Fruit fly (Drosophila melanogaster) whole organism, prepupa: ENCODE results near the gene CG32219.

Source experiments
- Blimp-1 ChIP-seq: fragments of 200-800 bp; sonication (Bioruptor generic); optimal IDR thresholded peaks from 3 replicates; lab custom pipeline; 2017; ENCODE audit warnings: missing biosample characterization, missing genetic modification characterization, mild to moderate bottlenecking, moderate library complexity, missing genetic modification reagents
- CG10631 ChIP-seq: fragments of 200-800 bp; sonication (Bioruptor generic); optimal IDR thresholded peaks from 2 replicates; lab custom pipeline; 2016; ENCODE audit warnings: missing biosample characterization, missing genetic modification characterization
- CG10669 ChIP-seq: fragments of 200-800 bp; sonication (Bioruptor generic); optimal IDR thresholded peaks from 3 replicates; lab custom pipeline; 2018; ENCODE audit warnings: missing biosample characterization, mild to moderate bottlenecking, missing genetic modification characterization, moderate library complexity
- CG11294 ChIP-seq: fragments of 200-800 bp; sonication (Bioruptor generic); IDR thresholded peaks from 2 replicates; pipeline ENCODE4 v1.3.6; 2022; ENCODE audit warnings: missing biosample characterization, missing genetic modification characterization
- CG11762 ChIP-seq: fragments of 200-800 bp; sonication (Bioruptor generic); optimal IDR thresholded peaks from 3 replicates; lab custom pipeline; 2016; ENCODE audit warnings: missing biosample characterization, missing genetic modification characterization; ENCODE audit not compliant: insufficient read depth
- CG15336 ChIP-seq: fragments of 200-800 bp; sonication (Bioruptor generic); IDR thresholded peaks from 2 replicates; pipeline ENCODE4 v1.3.6; 2022; ENCODE audit warnings: missing biosample characterization, missing genetic modification characterization
- CG1621 ChIP-seq: fragments of 200-800 bp; sonication (Bioruptor generic); optimal IDR thresholded peaks from 3 replicates; lab custom pipeline; 2018; ENCODE audit warnings: missing biosample characterization, mild to moderate bottlenecking, missing genetic modification characterization
- CG16779 ChIP-seq: fragments of 200-800 bp; sonication (Bioruptor generic); optimal IDR thresholded peaks from 3 replicates; lab custom pipeline; 2017; ENCODE audit warnings: missing biosample characterization, mild to moderate bottlenecking, missing genetic modification characterization
- CG32006 ChIP-seq: fragments of 200-800 bp; sonication (Bioruptor generic); optimal IDR thresholded peaks from 3 replicates; lab custom pipeline; 2017; ENCODE audit warnings: missing biosample characterization, mild to moderate bottlenecking, missing genetic modification characterization
- CG34406 ChIP-seq: fragments of 200-800 bp; sonication (Bioruptor generic); optimal IDR thresholded peaks from 3 replicates; lab custom pipeline; 2016; ENCODE audit warnings: missing biosample characterization, missing genetic modification characterization
- CG4318 ChIP-seq: fragments of 200-800 bp; sonication (Bioruptor generic); optimal IDR thresholded peaks from 3 replicates; lab custom pipeline; 2017; ENCODE audit warnings: missing biosample characterization, mild to moderate bottlenecking, missing genetic modification characterization
- CG6163 ChIP-seq: fragments of 200-800 bp; sonication (Bioruptor generic); IDR thresholded peaks from 3 replicates; pipeline ENCODE4 v1.3.6; 2022; ENCODE audit warnings: missing biosample characterization, missing genetic modification characterization
- CG6276 ChIP-seq: fragments of 200-800 bp; sonication (Bioruptor generic); optimal IDR thresholded peaks from 2 replicates; lab custom pipeline; 2017; ENCODE audit warnings: missing biosample characterization, mild to moderate bottlenecking, missing genetic modification characterization
- CG6792 ChIP-seq: fragments of 200-800 bp; sonication (Bioruptor generic); optimal IDR thresholded peaks from 3 replicates; lab custom pipeline; 2016; ENCODE audit warnings: missing biosample characterization, missing genetic modification characterization
- CG6854 ChIP-seq: fragments of 200-800 bp; sonication (Bioruptor generic); optimal IDR thresholded peaks from 2 replicates; lab custom pipeline; 2017; ENCODE audit warnings: missing biosample characterization, mild to moderate bottlenecking, missing genetic modification characterization
- CG7368 ChIP-seq: fragments of 200-800 bp; sonication (Bioruptor generic); optimal IDR thresholded peaks from 3 replicates; lab custom pipeline; 2016; ENCODE audit warnings: missing biosample characterization, missing genetic modification characterization
- CG8119 ChIP-seq: fragments of 200-800 bp; sonication (Bioruptor generic); IDR thresholded peaks from 3 replicates; pipeline ENCODE4 v1.3.6; 2022; ENCODE audit warnings: missing biosample characterization, missing genetic modification characterization
- CG9139 ChIP-seq: fragments of 200-800 bp; sonication (Bioruptor generic); optimal IDR thresholded peaks from 3 replicates; lab custom pipeline; 2017; ENCODE audit warnings: missing biosample characterization, mild to moderate bottlenecking, missing genetic modification characterization
- Eip75B ChIP-seq: fragments of 200-800 bp; sonication (Bioruptor generic); optimal IDR thresholded peaks from 3 replicates; lab custom pipeline; 2016; ENCODE audit warnings: missing biosample characterization, missing genetic modification characterization
- Eip78C ChIP-seq: fragments of 200-800 bp; sonication (Bioruptor generic); peaks from one replicate; lab custom pipeline; 2016; ENCODE audit warnings: missing biosample characterization, missing genetic modification characterization
- Eip93F ChIP-seq: fragments of 200-800 bp; sonication (Bioruptor generic); optimal IDR thresholded peaks from 2 replicates; lab custom pipeline; 2016; ENCODE audit warnings: missing biosample characterization, mild to moderate bottlenecking, missing genetic modification characterization
- Ets21C ChIP-seq: fragments of 200-800 bp; sonication (Bioruptor generic); optimal IDR thresholded peaks from 3 replicates; lab custom pipeline; 2016; ENCODE audit warnings: missing biosample characterization, missing genetic modification characterization
- Ets96B ChIP-seq: fragments of 200-800 bp; optimal IDR thresholded peaks from 2 replicates; lab custom pipeline; 2019; ENCODE audit warnings: missing biosample characterization, mild to moderate bottlenecking, missing genetic modification characterization, moderate library complexity
- Gug ChIP-seq: fragments of 200-800 bp; sonication (Bioruptor generic); IDR thresholded peaks from 2 replicates; pipeline ENCODE4 v1.3.6; 2022; ENCODE audit warnings: missing biosample characterization, missing genetic modification characterization
- Hr38 ChIP-seq: sonication (Bioruptor generic); optimal IDR thresholded peaks from 2 replicates; lab custom pipeline; 2016; ENCODE audit warnings: missing biosample characterization, missing genetic modification characterization
- Hr39 ChIP-seq: fragments of 200-800 bp; sonication (Bioruptor generic); optimal IDR thresholded peaks from 2 replicates; lab custom pipeline; 2016; ENCODE audit warnings: missing biosample characterization, missing genetic modification characterization
- Hr4 ChIP-seq: fragments of 200-800 bp; sonication (Bioruptor generic); optimal IDR thresholded peaks from 3 replicates; lab custom pipeline; 2016; ENCODE audit warnings: missing biosample characterization, missing genetic modification characterization
- Lpt ChIP-seq: fragments of 200-800 bp; sonication (Bioruptor generic); optimal IDR thresholded peaks from 3 replicates; lab custom pipeline; 2016; ENCODE audit warnings: missing biosample characterization, missing genetic modification characterization
- OdsH ChIP-seq: fragments of 200-800 bp; sonication (Bioruptor generic); optimal IDR thresholded peaks from 3 replicates; lab custom pipeline; 2016; ENCODE audit warnings: missing biosample characterization, missing genetic modification characterization
- Smox ChIP-seq: fragments of 200-800 bp; sonication (Bioruptor generic); optimal IDR thresholded peaks from 3 replicates; lab custom pipeline; 2016; ENCODE audit warnings: missing biosample characterization, missing genetic modification characterization
- Sox102F ChIP-seq: fragments of 200-800 bp; sonication (Bioruptor generic); optimal IDR thresholded peaks from 2 replicates; lab custom pipeline; 2016; ENCODE audit warnings: missing biosample characterization, mild to moderate bottlenecking, missing genetic modification characterization
- Sox14 ChIP-seq: fragments of 200-800 bp; sonication (Bioruptor generic); optimal IDR thresholded peaks from 3 replicates; lab custom pipeline; 2016; ENCODE audit warnings: missing biosample characterization, missing genetic modification characterization
- achi ChIP-seq: fragments of 200-800 bp; sonication (Bioruptor generic); optimal IDR thresholded peaks from 3 replicates; lab custom pipeline; 2016; ENCODE audit warnings: missing biosample characterization, missing genetic modification characterization
- acj6 ChIP-seq: fragments of 200-800 bp; sonication (Bioruptor generic); optimal IDR thresholded peaks from 3 replicates; lab custom pipeline; 2016; ENCODE audit warnings: missing biosample characterization, missing genetic modification characterization
- cyc ChIP-seq: fragments of 200-800 bp; sonication (Bioruptor generic); optimal IDR thresholded peaks from 3 replicates; lab custom pipeline; 2016; ENCODE audit warnings: missing biosample characterization, missing genetic modification characterization
- dac ChIP-seq: fragments of 200-800 bp; sonication (Bioruptor generic); optimal IDR thresholded peaks from 2 replicates; lab custom pipeline; 2017; ENCODE audit warnings: missing biosample characterization, mild to moderate bottlenecking, missing genetic modification characterization
- dsx ChIP-seq: fragments of 200-800 bp; optimal IDR thresholded peaks from 3 replicates; lab custom pipeline; 2019; ENCODE audit warnings: missing biosample characterization, mild to moderate bottlenecking, missing genetic modification characterization, moderate library complexity; ENCODE audit not compliant: poor library complexity, severe bottlenecking
- esn ChIP-seq: fragments of 200-800 bp; sonication (Bioruptor generic); optimal IDR thresholded peaks from 2 replicates; lab custom pipeline; 2016; ENCODE audit warnings: missing biosample characterization, mild to moderate bottlenecking, missing genetic modification characterization, moderate library complexity
- fd59A ChIP-seq: fragments of 200-800 bp; sonication (Bioruptor generic); optimal IDR thresholded peaks from 2 replicates; lab custom pipeline; 2017; ENCODE audit warnings: missing biosample characterization, mild to moderate bottlenecking, missing genetic modification characterization, missing genetic modification reagents
- fkh ChIP-seq: fragments of 200-800 bp; sonication (Bioruptor generic); optimal IDR thresholded peaks from 3 replicates; lab custom pipeline; 2017; ENCODE audit warnings: missing biosample characterization, mild to moderate bottlenecking, missing genetic modification characterization, moderate library complexity
- lz ChIP-seq: fragments of 200-800 bp; sonication (Bioruptor generic); optimal IDR thresholded peaks from 3 replicates; lab custom pipeline; 2016; ENCODE audit warnings: missing biosample characterization, missing genetic modification characterization
- net ChIP-seq: fragments of 200-800 bp; sonication (Bioruptor generic); optimal IDR thresholded peaks from 3 replicates; lab custom pipeline; 2016; ENCODE audit warnings: missing biosample characterization, missing genetic modification characterization
- salr ChIP-seq, 2 experiments: fragments of 200-800 bp; sonication (Bioruptor generic); optimal IDR thresholded peaks; 3 replicates each; lab custom pipeline; 2016 to 2018; ENCODE audit warnings: missing biosample characterization in 2 of 2, missing genetic modification characterization in 2 of 2, mild to moderate bottlenecking in 1 of 2
- spab ChIP-seq: fragments of 200-800 bp; sonication (Bioruptor generic); optimal IDR thresholded peaks from 2 replicates; lab custom pipeline; 2017; ENCODE audit warnings: missing biosample characterization, mild to moderate bottlenecking, missing genetic modification characterization, missing genetic modification reagents
- ss ChIP-seq, 2 experiments: fragments of 200-800 bp; sonication (Bioruptor generic); optimal IDR thresholded peaks; 2 replicates in 1 of 2; 3 replicates in 1 of 2; lab custom pipeline; 2017 to 2018; ENCODE audit warnings: mild to moderate bottlenecking in 2 of 2, missing biosample characterization in 2 of 2, missing genetic modification characterization in 2 of 2, moderate library complexity in 1 of 2
- svp ChIP-seq: fragments of 200-800 bp; sonication (Bioruptor generic); peaks from one replicate; lab custom pipeline; 2016; ENCODE audit warnings: missing biosample characterization, missing genetic modification characterization
- vri ChIP-seq: fragments of 200-800 bp; sonication (Bioruptor generic); optimal IDR thresholded peaks from 3 replicates; lab custom pipeline; 2016; ENCODE audit warnings: missing biosample characterization, mild to moderate bottlenecking, missing genetic modification characterization

The CG32219 gene

dm6 chr3L:19929051-19929718 lies 21.8 kb downstream of the CG32219 start (continued):
- TF ChIP-seq CG16779 (peak; percentile 32), ss (GFP tag; optimal IDR thresholded peaks at IDR 0.05; lab: Kevin White, UChicago) (peak; percentile 45 to 55), vri (GFP tag; lab: Kevin White, UChicago) (peak; percentile 28), salr (GFP tag; optimal IDR thresholded peaks at IDR 0.05; lab: Kevin White, UChicago) (peak in 1 of 2 experiments; percentile 27), fkh (GFP tag; lab: Kevin White, UChicago) (no peak), CG6163 (GFP tag; lab: Robert Waterston, UW) (peak; percentile 73; the same call in 2 of the 3 replicates), Eip78C (peak; percentile 82), lz (GFP tag; lab: Kevin White, UChicago) (peak; percentile 34), Hr4 (peak; percentile 60)

- no peak for TF ChIP-seq Lpt (GFP tag; lab: Kevin White, UChicago)
- TF ChIP-seq salr (GFP tag; optimal IDR thresholded peaks at IDR 0.05; lab: Kevin White, UChicago), result no peak
- TF ChIP-seq achi (GFP tag; lab: Kevin White, UChicago), result peak; percentile 67
- TF ChIP-seq CG6854 (GFP tag; lab: Kevin White, UChicago), result no peak
- TF ChIP-seq CG16779, result no peak
- no peak for TF ChIP-seq CG11762
- no peak for TF ChIP-seq CG11294 (GFP tag; lab: Robert Waterston, UW)
- peak; percentile 7 for TF ChIP-seq CG10669
- TF ChIP-seq OdsH (GFP tag; lab: Kevin White, UChicago), result peak; percentile 63
- TF ChIP-seq Hr39 (GFP tag; lab: Kevin White, UChicago), result peak; percentile 69
- TF ChIP-seq CG32006 (GFP tag; lab: Kevin White, UChicago), result peak; percentile 40
- no peak for TF ChIP-seq Gug
- TF ChIP-seq fd59A (GFP tag; lab: Kevin White, UChicago), result no peak
- TF ChIP-seq Eip93F (GFP tag; lab: Kevin White, UChicago), result peak; percentile 31
- no peak for TF ChIP-seq Blimp-1 (GFP tag; lab: Kevin White, UChicago)
- no peak for TF ChIP-seq Hr38 (GFP tag; lab: Kevin White, UChicago)
- TF ChIP-seq CG8119 (GFP tag; lab: Robert Waterston, UW), result no peak
- TF ChIP-seq CG1621, result peak; percentile 7
- TF ChIP-seq CG9139 (GFP tag; lab: Kevin White, UChicago), result no peak
- peak; percentile 64 for TF ChIP-seq esn (GFP tag; lab: Kevin White, UChicago)
- no peak for TF ChIP-seq CG7368
- no peak for TF ChIP-seq spab (GFP tag; lab: Kevin White, UChicago)
- TF ChIP-seq dsx (GFP tag; lab: Kevin White, UChicago), result no peak
- peak; percentile 75 for TF ChIP-seq Smox
- TF ChIP-seq CG6163 (GFP tag; lab: Robert Waterston, UW), result no peak
- TF ChIP-seq Eip75B (GFP tag; lab: Kevin White, UChicago), result peak; percentile 61
- TF ChIP-seq CG10631 (GFP tag; lab: Kevin White, UChicago), result peak; percentile 56
- TF ChIP-seq Ets21C (GFP tag; lab: Kevin White, UChicago), result peak; percentile 60
- TF ChIP-seq CG15336 (GFP tag; lab: Robert Waterston, UW), result peak; percentile 53
- TF ChIP-seq fkh (GFP tag; lab: Kevin White, UChicago), result no peak
- peak; percentile 89 for TF ChIP-seq Sox14 (GFP tag; lab: Kevin White, UChicago)
- TF ChIP-seq svp (GFP tag; lab: Kevin White, UChicago), result peak; percentile 87
- peak; percentile 67 for TF ChIP-seq lz (GFP tag; lab: Kevin White, UChicago)
- peak; percentile 53 for TF ChIP-seq cyc
- TF ChIP-seq CG6792, result peak; percentile 52
- TF ChIP-seq net (GFP tag; lab: Kevin White, UChicago), result peak; percentile 22
- peak; percentile 72 for TF ChIP-seq Eip78C
- no peak for TF ChIP-seq CG4318 (GFP tag; lab: Kevin White, UChicago)
- no peak for TF ChIP-seq Ets96B (tag; lab: Kevin White, UChicago)
- TF ChIP-seq acj6 (GFP tag; lab: Kevin White, UChicago), result peak; percentile 52
- peak; percentile 7 for TF ChIP-seq CG34406 (GFP tag; lab: Kevin White, UChicago)
- no peak for TF ChIP-seq dac
- peak; percentile 11 for TF ChIP-seq Sox102F (GFP tag; lab: Kevin White, UChicago)
- peak; percentile 96 for TF ChIP-seq vri (GFP tag; lab: Kevin White, UChicago)
- TF ChIP-seq CG6276, result no peak
Observed at dm6 chr3L:19928435-19929011, 22.4 kb downstream of the CG32219 start, which contains the start of the genes CG8004 and RhoGDI. Gene CG8004, minus strand, starts transcription at chr3L:19928508. Gene RhoGDI, plus strand, starts transcription at chr3L:19928743.
